Worm (Caenorhabditis elegans): Measurements from ENCODE around the gene egli-1.

The egli-1 gene

DNA sequence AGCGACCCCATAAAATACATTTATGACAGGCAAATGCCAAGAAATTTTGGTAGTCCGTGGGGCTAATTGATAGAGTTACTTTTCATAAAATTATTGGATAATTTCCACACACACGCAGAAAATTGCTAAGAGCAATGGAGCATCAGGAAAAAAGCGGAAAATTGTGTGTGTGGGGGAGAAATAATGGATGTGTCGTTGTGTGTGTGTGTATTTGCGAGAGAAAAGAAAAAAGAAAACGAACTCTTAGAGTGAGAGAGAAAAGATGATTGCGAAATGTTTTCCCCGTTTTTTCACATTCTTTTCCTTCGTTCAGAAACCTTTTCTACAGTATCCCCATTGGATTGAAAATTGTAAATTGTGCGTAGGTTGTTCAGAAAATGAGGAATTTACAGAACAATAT, 42.2 kb upstream of the egli-1 start (continued):
- TF ChIP-seq jun-1 (tag; optimal IDR thresholded peaks at IDR 0.05) (no peak), mab-9 (GFP tag; IDR thresholded peaks at IDR 0.05) (no peak), unc-62 (GFP tag; optimal IDR thresholded peaks at IDR 0.05) (no peak), egl-27 (tag; optimal IDR thresholded peaks at IDR 0.05) (no peak), tbx-2 (tag; optimal IDR thresholded peaks at IDR 0.05) (no peak), rnt-1 (tag; optimal IDR thresholded peaks at IDR 0.05) (peak; percentile 36), elt-2 (tag; optimal IDR thresholded peaks at IDR 0.05) (no peak), fkh-4 (tag; optimal IDR thresholded peaks at IDR 0.05; ENCODE audit: borderline replicate concordance) (no peak), pag-3 (tag; optimal IDR thresholded peaks at IDR 0.05; ENCODE audit: borderline replicate concordance, insufficient read depth) (no peak), nhr-47 (tag; optimal IDR thresholded peaks at IDR 0.05) (peak; percentile 4), lin-35 (GFP tag; optimal IDR thresholded peaks at IDR 0.05) (no peak), ceh-90 (tag; optimal IDR thresholded peaks at IDR 0.05) (no peak), pax-3 (tag; optimal IDR thresholded peaks at IDR 0.05) (no peak), dpl-1 (GFP tag; optimal IDR thresholded peaks at IDR 0.05) (peak in 1 of 3 experiments; percentile 3), nhr-76 (tag; optimal IDR thresholded peaks at IDR 0.05) (no peak), hlh-17 (GFP tag; optimal IDR thresholded peaks at IDR 0.05; ENCODE audit: borderline replicate concordance) (no peak), nhr-20 (tag; optimal IDR thresholded peaks at IDR 0.05) (no peak), elt-3 (tag; optimal IDR thresholded peaks at IDR 0.05) (peak in 1 of 6 experiments; percentile 23), unc-130 (tag; optimal IDR thresholded peaks at IDR 0.05) (peak; percentile 33), ztf-11 (tag; optimal IDR thresholded peaks at IDR 0.05) (no peak), nhr-12 (tag; optimal IDR thresholded peaks at IDR 0.05) (no peak), C16A3.4 (tag; optimal IDR thresholded peaks at IDR 0.05) (no peak), fkh-10 (GFP tag; optimal IDR thresholded peaks at IDR 0.05) (no peak), nhr-19 (GFP tag; conservative IDR thresholded peaks at IDR 0.05) (peak; percentile 25), mep-1 (tag; optimal IDR thresholded peaks at IDR 0.05) (peak; percentile 57), lin-14 (GFP tag; optimal IDR thresholded peaks at IDR 0.05) (peak; percentile 92), dsc-1 (tag; optimal IDR thresholded peaks at IDR 0.05) (no peak), aha-1 (tag; optimal IDR thresholded peaks at IDR 0.05) (no peak), tlp-1 (tag; optimal IDR thresholded peaks at IDR 0.05) (no peak), zag-1 (tag; optimal IDR thresholded peaks at IDR 0.05) (no peak), ama-1 (optimal IDR thresholded peaks at IDR 0.05) (no peak), lin-15B (tag; optimal IDR thresholded peaks at IDR 0.05) (no peak), isw-1 (GFP tag; IDR thresholded peaks at IDR 0.05) (no peak), skn-1 (tag; optimal IDR thresholded peaks at IDR 0.05) (peak; percentile 68), sup-37 (GFP tag; optimal IDR thresholded peaks at IDR 0.05) (no peak), zip-4 (GFP tag; optimal IDR thresholded peaks at IDR 0.05) (peak; percentile 60), unc-98 (GFP tag; IDR thresholded peaks at IDR 0.05) (no peak), hpl-2 (GFP tag; optimal IDR thresholded peaks at IDR 0.05) (no peak), C04F5.9 (tag; optimal IDR thresholded peaks at IDR 0.05) (no peak), pqm-1 (tag; optimal IDR thresholded peaks at IDR 0.05) (no peak), lsy-2 (tag; optimal IDR thresholded peaks at IDR 0.05) (peak; percentile 26 to 71), C34B4.2 (tag; optimal IDR thresholded peaks at IDR 0.05) (no peak), ceh-8 (GFP tag; optimal IDR thresholded peaks at IDR 0.05) (no peak), xbp-1 (tag; optimal IDR thresholded peaks at IDR 0.05) (no peak), fkh-8 (tag; optimal IDR thresholded peaks at IDR 0.05) (no peak), swsn-7 (tag; optimal IDR thresholded peaks at IDR 0.05) (peak; percentile 27), nhr-71 (tag; optimal IDR thresholded peaks at IDR 0.05) (no peak), sptf-1 (tag; optimal IDR thresholded peaks at IDR 0.05) (no peak), F16B12.6 (tag; optimal IDR thresholded peaks at IDR 0.05) (no peak), ztf-4 (tag; optimal IDR thresholded peaks at IDR 0.05) (no peak)

Data from whole organism, L1 larva.